Worm (Caenorhabditis elegans) whole organism, L2 larva: Measurements from ENCODE around the gene eif-2Bgamma.

Experiments
- ZK546.5 ChIP-seq: sonication (generic microtip); optimal IDR thresholded peaks from 2 replicates; lab custom pipeline; 2017; ENCODE audit warnings: missing biosample characterization, missing genetic modification characterization
- elt-3 ChIP-seq: sonication (generic microtip); optimal IDR thresholded peaks from 2 replicates; lab custom pipeline; 2017; ENCODE audit warnings: missing biosample characterization, missing genetic modification characterization
- lin-13 ChIP-seq: fragments of 150-350 bp; optimal IDR thresholded peaks from 2 replicates; lab custom pipeline; 2014; ENCODE audit warnings: missing biosample characterization, missing genetic modification reagents, missing genetic modification characterization
- nhr-237 ChIP-seq: fragments of 150-350 bp; optimal IDR thresholded peaks from 2 replicates; lab custom pipeline; 2014; ENCODE audit warnings: missing biosample characterization, missing genetic modification characterization
- nhr-77 ChIP-seq: fragments of 150-350 bp; optimal IDR thresholded peaks from 2 replicates; lab custom pipeline; 2014; ENCODE audit warnings: missing biosample characterization, missing genetic modification characterization
- skn-1 ChIP-seq: sonication (generic microtip); optimal IDR thresholded peaks from 2 replicates; lab custom pipeline; 2017; ENCODE audit warnings: missing biosample characterization, missing genetic modification characterization
- unc-55 ChIP-seq: fragments of 150-350 bp; sonication (generic microtip); optimal IDR thresholded peaks from 3 replicates; lab custom pipeline; 2014; ENCODE audit warnings: missing biosample characterization, missing genetic modification reagents, missing genetic modification characterization
- unc-62 ChIP-seq: fragments of 150-350 bp; optimal IDR thresholded peaks from 2 replicates; lab custom pipeline; 2014; ENCODE audit warnings: missing biosample characterization, missing genetic modification reagents, missing genetic modification characterization
- zag-1 ChIP-seq: fragments of 150-350 bp; optimal IDR thresholded peaks from 2 replicates; lab custom pipeline; 2014; ENCODE audit warnings: missing biosample characterization, missing genetic modification characterization
- ztf-11 ChIP-seq: sonication (generic microtip); optimal IDR thresholded peaks from 2 replicates; lab custom pipeline; 2017; ENCODE audit warnings: missing biosample characterization, missing genetic modification characterization

ce11 chrII:6940726-6941230 lies 26.7 kb downstream of the eif-2Bgamma start:
- TF ChIP-seq elt-3 = no peak
- TF ChIP-seq unc-62 = no peak
- TF ChIP-seq unc-55 (GFP tag; lab: Kevin White, UChicago) = no peak
- TF ChIP-seq skn-1 (tag; lab: Kevin White, UChicago) = no peak
- TF ChIP-seq ZK546.5 (tag; lab: Kevin White, UChicago) = no peak
- TF ChIP-seq nhr-77 = no peak
- no peak for TF ChIP-seq ztf-11 (tag; lab: Kevin White, UChicago)
- no peak for TF ChIP-seq lin-13 (GFP tag; lab: Kevin White, UChicago)
- no peak for TF ChIP-seq nhr-237 (tag; lab: Kevin White, UChicago)
- TF ChIP-seq zag-1 (tag; lab: Kevin White, UChicago) = no peak
